Worm (Caenorhabditis elegans) whole organism, dauer: Measurements from ENCODE around the gene dna-2.

Source experiments
- unc-62 ChIP-seq: sonication (generic microtip); optimal IDR thresholded peaks from 2 replicates; lab custom pipeline; 2017; ENCODE audit warnings: missing biosample characterization, missing genetic modification reagents, missing genetic modification characterization

Gene dna-2

DNA sequence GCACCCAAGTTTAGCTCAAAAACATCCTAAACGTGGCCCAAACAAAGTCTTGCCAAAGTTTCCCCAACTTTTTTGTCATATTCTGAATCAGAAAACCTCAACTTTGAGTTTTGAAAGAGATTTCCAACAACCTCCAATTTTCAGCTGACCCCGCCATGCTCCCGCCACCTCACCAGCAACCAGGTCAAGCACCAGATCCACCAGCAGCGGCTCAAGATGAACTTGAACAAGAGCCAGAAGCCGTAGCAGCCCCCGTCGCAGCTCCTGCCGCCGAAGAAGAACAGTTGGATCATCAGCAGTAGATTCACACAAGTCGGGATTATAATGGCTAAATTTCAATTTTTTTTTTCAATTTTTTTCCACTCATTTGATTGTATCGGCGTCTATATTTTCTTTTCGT lies 33.0 kb downstream of the dna-2 start:
- no peak for TF ChIP-seq unc-62

- TF ChIP-seq unc-62 = no peak
Observed at ce11 chrII:11813895-11814369, 35.7 kb downstream of the dna-2 start, which contains the start of gene F43G6.8. Gene F43G6.8 (minus strand): TSS chrII:11814092.

DNA sequence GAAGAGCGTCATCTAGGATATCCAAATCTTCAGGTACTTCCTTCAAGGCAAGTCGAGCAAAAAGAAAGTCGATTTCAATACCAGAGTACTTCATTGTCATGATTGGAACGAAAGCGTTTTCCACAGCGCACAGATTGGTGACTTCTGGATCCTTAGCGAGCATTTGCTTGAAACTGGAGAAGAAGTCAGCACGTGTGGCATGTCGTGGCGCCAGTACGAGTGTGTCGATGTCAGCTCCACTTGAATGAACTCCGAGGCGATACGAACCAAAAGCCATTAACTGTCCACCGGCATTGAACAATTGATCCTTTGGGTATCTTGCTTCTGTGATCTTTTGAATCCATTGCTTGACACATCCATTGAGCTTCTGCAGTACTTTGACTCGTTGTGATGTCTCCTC lies 37.8 kb downstream of the dna-2 start:
- TF ChIP-seq unc-62 = no peak

ce11 chrII:11816475-11816874 lies 38.2 kb downstream of the dna-2 start, which contains the start of gene pap-3:
Gene pap-3 (minus strand): TSS chrII:11816575.
- TF ChIP-seq unc-62 = no peak

- no peak for TF ChIP-seq unc-62
Observed at ce11 chrII:11819824-11820223, 41.6 kb downstream of the dna-2 start, which contains the start of gene Y6D1A.2. Gene Y6D1A.2 (minus strand): TSS chrII:11819924.

- TF ChIP-seq unc-62 = no peak
Observed at ce11 chrII:11823566-11824308, 45.5 kb downstream of the dna-2 start, which contains the start of gene Y6D1A.1. Gene Y6D1A.1 (minus strand): TSS chrII:11823616.

ce11 chrII:11829920-11830319 lies 51.7 kb downstream of the dna-2 start, which contains the start of gene pes-5:
Gene pes-5 (minus strand): TSS chrII:11830020.
- TF ChIP-seq unc-62 = no peak

ce11 chrII:11830601-11831000 lies 52.4 kb downstream of the dna-2 start:
- TF ChIP-seq unc-62 = no peak
